Worm (Caenorhabditis elegans): ENCODE data around the gene C49A9.2.

The C49A9.2 gene

DNA sequence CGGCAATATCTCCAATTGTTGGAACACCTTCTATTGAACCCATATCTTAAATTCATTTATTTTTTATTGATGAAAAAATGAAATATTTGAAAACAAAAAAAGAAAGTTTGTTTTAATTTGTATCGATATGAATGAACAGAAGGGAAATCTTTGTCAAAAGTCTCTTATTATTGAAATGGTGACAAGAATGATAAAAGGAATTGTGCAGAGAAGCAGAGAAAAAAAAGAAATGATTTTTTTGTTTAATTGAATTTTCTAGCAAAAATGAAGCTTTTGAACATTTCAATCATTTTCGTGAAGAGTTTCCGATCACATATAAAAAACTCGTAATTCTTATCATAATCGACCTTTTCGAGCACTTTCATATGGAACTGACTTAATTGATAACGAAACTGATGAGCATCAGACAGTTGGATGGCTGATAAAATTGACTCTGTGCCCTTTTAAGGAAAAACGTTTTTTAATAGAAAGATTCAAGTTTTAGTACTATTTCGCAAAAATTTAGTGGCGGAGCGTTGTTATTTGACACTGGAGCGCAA is 50.5 kb downstream of the C49A9.2 start, which contains the start of the genes aat-4 and T13A10.1:
TSS of gene aat-4 (minus strand) at position 51 of the 539 bp plus-strand sequence.
TSS of gene T13A10.1 (plus strand) at position 411 of the 539 bp plus-strand sequence.
- no peak for TF ChIP-seq sdz-38 (tag; optimal IDR thresholded peaks at IDR 0.05)
- TF ChIP-seq nhr-80 (tag; optimal IDR thresholded peaks at IDR 0.05), result peak; percentile 89
- TF ChIP-seq snpc-4 (GFP tag; optimal IDR thresholded peaks at IDR 0.05), result no peak
- TF ChIP-seq snpc-4 (tag; optimal IDR thresholded peaks at IDR 0.05), result no peak
- no peak for TF ChIP-seq snpc-3.4 (tag; optimal IDR thresholded peaks at IDR 0.05)
